Worm (Caenorhabditis elegans): ENCODE data around the gene R09E10.8.

ce11 chrIV:10313565-10313964, 3.3 kb upstream of the R09E10.8 start, which contains the start of gene acs-18:
- TF ChIP-seq lin-39 (tag; optimal IDR thresholded peaks at IDR 0.05): no peak
- TF ChIP-seq sem-4 (tag; optimal IDR thresholded peaks at IDR 0.05): no peak
- TF ChIP-seq unc-62 (GFP tag; optimal IDR thresholded peaks at IDR 0.05): no peak
- TF ChIP-seq elt-1 (tag; optimal IDR thresholded peaks at IDR 0.05): no peak
- TF ChIP-seq egl-27 (tag; optimal IDR thresholded peaks at IDR 0.05): no peak
- TF ChIP-seq gmeb-1 (tag; optimal IDR thresholded peaks at IDR 0.05): no peak
- no peak for TF ChIP-seq ceh-82 (tag; optimal IDR thresholded peaks at IDR 0.05)
- no peak for TF ChIP-seq lsy-2 (tag; optimal IDR thresholded peaks at IDR 0.05)
- TF ChIP-seq R02D3.7 (tag; optimal IDR thresholded peaks at IDR 0.05): no peak
- no peak for TF ChIP-seq ztf-4 (tag; optimal IDR thresholded peaks at IDR 0.05)
- no peak for TF ChIP-seq nhr-237 (tag; optimal IDR thresholded peaks at IDR 0.05)
